Worm (Caenorhabditis elegans): Measurements from ENCODE around the gene clec-175.

- no peak for TF ChIP-seq med-1 (GFP tag; optimal IDR thresholded peaks at IDR 0.05; ENCODE audit: insufficient read depth)
- TF ChIP-seq tab-1 (GFP tag; IDR thresholded peaks at IDR 0.05), result no peak
- TF ChIP-seq klf-2 (GFP tag; conservative IDR thresholded peaks at IDR 0.05), result no peak
- no peak for TF ChIP-seq T22C8.4 (GFP tag; IDR thresholded peaks at IDR 0.05)
- no peak for TF ChIP-seq ztf-29 (GFP tag; IDR thresholded peaks at IDR 0.05)
- no peak for TF ChIP-seq flt-1 (GFP tag; IDR thresholded peaks at IDR 0.05)
- no peak for TF ChIP-seq ref-1 (GFP tag; conservative IDR thresholded peaks at IDR 0.05)
- no peak for TF ChIP-seq cog-1 (tag; optimal IDR thresholded peaks at IDR 0.05)
- TF ChIP-seq ztf-23 (GFP tag; IDR thresholded peaks at IDR 0.05), result no peak
These were observed 51.6 kb downstream of the clec-175 start for ce11 chrIV:4473767-4474166.
